Worm (Caenorhabditis elegans) whole organism, L4 larva: ENCODE results near the gene K02E2.7.

Experiments used
- F26F4.8 ChIP-seq: fragments of 200-800 bp; sonication (Bioruptor generic); conservative IDR thresholded peaks from 2 replicates; pipeline ENCODE4 v1.3.6; 2022; ENCODE audit warnings: missing genetic modification characterization, missing compliant biosample characterization
- Y5F2A.4 ChIP-seq: fragments of 200-800 bp; sonication (Bioruptor generic); optimal IDR thresholded peaks from 2 replicates; lab custom pipeline; 2018; ENCODE audit warnings: mild to moderate bottlenecking, missing genetic modification characterization, missing compliant biosample characterization
- aha-1 ChIP-seq: fragments of 150-350 bp; peaks from one replicate; lab custom pipeline; 2014; ENCODE audit warnings: missing biosample characterization, missing genetic modification characterization
- ceh-82 ChIP-seq: sonication (generic microtip); optimal IDR thresholded peaks from 2 replicates; lab custom pipeline; 2017; ENCODE audit warnings: missing biosample characterization, missing genetic modification characterization
- daf-12 ChIP-seq: fragments of 150-350 bp; optimal IDR thresholded peaks from 2 replicates; lab custom pipeline; 2014; ENCODE audit warnings: missing biosample characterization, missing genetic modification reagents, missing genetic modification characterization
- fkh-10 ChIP-seq: fragments of 150-350 bp; optimal IDR thresholded peaks from 2 replicates; lab custom pipeline; 2014; ENCODE audit warnings: missing biosample characterization, missing genetic modification reagents, missing genetic modification characterization
- lin-13 ChIP-seq: fragments of 150-350 bp; optimal IDR thresholded peaks from 2 replicates; lab custom pipeline; 2014; ENCODE audit warnings: missing biosample characterization, missing genetic modification reagents, missing genetic modification characterization
- lin-38 ChIP-seq: fragments of 200-800 bp; sonication (Bioruptor generic); IDR thresholded peaks from 2 replicates; pipeline ENCODE4 v1.3.6; 2022; ENCODE audit warnings: missing genetic modification reagents, missing genetic modification characterization, missing compliant biosample characterization
- nhr-41 ChIP-seq: fragments of 200-800 bp; sonication (Bioruptor generic); IDR thresholded peaks from 2 replicates; pipeline ENCODE4 v1.3.6; 2022; ENCODE audit warnings: missing genetic modification reagents, missing genetic modification characterization, missing compliant biosample characterization
- nhr-42 ChIP-seq: fragments of 200-800 bp; sonication (Bioruptor generic); IDR thresholded peaks from 2 replicates; pipeline ENCODE4 v1.3.6; 2022; ENCODE audit warnings: missing genetic modification characterization, missing compliant biosample characterization
- pqm-1 ChIP-seq: sonication (generic microtip); optimal IDR thresholded peaks from 2 replicates; lab custom pipeline; 2017; ENCODE audit warnings: missing biosample characterization, missing genetic modification characterization
- set-16 ChIP-seq: fragments of 200-800 bp; sonication (Bioruptor generic); IDR thresholded peaks from 2 replicates; pipeline ENCODE4 v1.3.6; 2022; ENCODE audit warnings: missing genetic modification reagents, missing genetic modification characterization, missing compliant biosample characterization
- tag-97 ChIP-seq: fragments of 200-800 bp; sonication (Bioruptor generic); IDR thresholded peaks from 2 replicates; pipeline ENCODE4 v1.3.6; 2022; ENCODE audit warnings: missing genetic modification characterization, missing compliant biosample characterization
- tra-1 ChIP-seq: fragments of 200-800 bp; sonication (Bioruptor generic); IDR thresholded peaks from 2 replicates; pipeline ENCODE4 v1.3.6; 2022; ENCODE audit warnings: missing genetic modification reagents, missing genetic modification characterization, missing compliant biosample characterization
- unc-62 ChIP-seq, 3 experiments: fragments of 150-350 bp in 1 of 3; sonication (generic microtip); optimal IDR thresholded peaks in 2 of 3; peaks in 1 of 3; 1 replicate in 1 of 3; 2 replicates in 2 of 3; lab custom pipeline; 2014 to 2017; ENCODE audit warnings: missing biosample characterization in 3 of 3, missing genetic modification characterization in 3 of 3, missing genetic modification reagents in 3 of 3, missing genotype in 1 of 3
- vab-7 ChIP-seq: fragments of 200-800 bp; sonication (Bioruptor generic); IDR thresholded peaks from 2 replicates; pipeline ENCODE4 v1.3.6; 2022; ENCODE audit warnings: missing genetic modification reagents, missing genetic modification characterization, missing compliant biosample characterization
- zag-1 ChIP-seq: fragments of 150-350 bp; optimal IDR thresholded peaks from 2 replicates; lab custom pipeline; 2014; ENCODE audit warnings: missing biosample characterization, missing genetic modification characterization
- zip-2 ChIP-seq: fragments of 150-350 bp; optimal IDR thresholded peaks from 2 replicates; lab custom pipeline; 2014; ENCODE audit warnings: missing biosample characterization, missing genetic modification characterization

K02E2.7 gene

ce11 chrV:20344889-20345288, 42.0 kb downstream of the K02E2.7 start, which contains the start of gene Y38H6A.3:
TSS of gene Y38H6A.3 (plus strand) at chrV:20345189.
- TF ChIP-seq set-16 (GFP tag; lab: Robert Waterston, UW), result no peak
- TF ChIP-seq zip-2 (tag; lab: Kevin White, UChicago), result no peak
- no peak for TF ChIP-seq zag-1 (tag; lab: Kevin White, UChicago)
- TF ChIP-seq nhr-42, result no peak
- TF ChIP-seq aha-1 (tag; lab: Kevin White, UChicago), result peak; percentile 47
- no peak for TF ChIP-seq F26F4.8 (GFP tag; lab: Robert Waterston, UW)
- TF ChIP-seq tag-97 (GFP tag; lab: Robert Waterston, UW), result no peak
- no peak for TF ChIP-seq lin-38 (GFP tag; lab: Robert Waterston, UW)
- no peak for TF ChIP-seq Y5F2A.4
- TF ChIP-seq, all 104 proteins: peak for 1

DNA sequence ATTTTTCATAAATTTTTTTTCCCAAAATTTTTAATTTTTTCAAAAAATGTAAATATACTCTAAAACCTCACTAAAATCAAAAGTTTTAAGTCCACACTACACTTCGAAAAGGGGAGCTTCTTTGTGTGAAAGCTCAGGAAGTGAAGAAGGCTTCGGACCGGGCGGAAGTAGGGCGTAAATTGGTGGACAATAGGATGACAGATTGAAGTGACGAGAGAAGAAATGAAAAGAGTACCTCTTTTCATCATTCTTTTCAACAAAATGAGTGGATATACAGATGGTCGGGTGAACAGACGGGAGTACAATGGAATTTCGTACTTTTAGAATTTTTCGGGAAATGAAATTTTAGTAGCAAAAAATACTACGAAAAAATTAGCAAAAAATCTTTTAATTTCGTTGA, 48.0 kb downstream of the K02E2.7 start:
- TF ChIP-seq fkh-10, result peak; percentile 75
- no peak for TF ChIP-seq lin-13 (GFP tag; lab: Kevin White, UChicago)

ce11 chrV:20338020-20338419, 48.8 kb downstream of the K02E2.7 start:
- TF ChIP-seq daf-12 (tag; lab: Kevin White, UChicago) (no peak), aha-1 (tag; lab: Kevin White, UChicago) (peak; percentile 77), ceh-82 (tag; lab: Kevin White, UChicago) (no peak), nhr-41 (GFP tag; lab: Robert Waterston, UW) (no peak), vab-7 (GFP tag; lab: Robert Waterston, UW) (no peak), pqm-1 (tag; lab: Kevin White, UChicago) (no peak)
- TF ChIP-seq, all 104 proteins: peak for 1

ce11 chrV:20335264-20335663, 51.6 kb downstream of the K02E2.7 start, which contains the start of gene Y38H6A.5:
TSS of gene Y38H6A.5 (minus strand) at chrV:20335364.
- no peak for TF ChIP-seq tra-1 (GFP tag; lab: Robert Waterston, UW)
- peak in 1 of 2 experiments; percentile 65 for TF ChIP-seq unc-62 (GFP tag; optimal IDR thresholded peaks at IDR 0.05 in 1 of 2; lab: Kevin White, UChicago)
- TF ChIP-seq unc-62 (tag; optimal IDR thresholded peaks at IDR 0.05; lab: Kevin White, UChicago), result no peak
